Worm (Caenorhabditis elegans) whole organism, young adult: ENCODE data around the gene rps-25.

Source experiments
- F10E7.11 ChIP-seq: sonication (generic microtip); optimal IDR thresholded peaks from 2 replicates; lab custom pipeline; 2017; ENCODE audit warnings: mild to moderate bottlenecking, missing genetic modification characterization, moderate library complexity, missing compliant biosample characterization
- F39B2.1 ChIP-seq: fragments of 200-800 bp; sonication (Bioruptor generic); IDR thresholded peaks from 2 replicates; pipeline ENCODE4 v1.3.6; 2022; ENCODE audit warnings: missing genetic modification reagents, missing genetic modification characterization, missing compliant biosample characterization
- F49E8.2 ChIP-seq: sonication (generic microtip); optimal IDR thresholded peaks from 3 replicates; lab custom pipeline; 2017; ENCODE audit warnings: missing genetic modification characterization, mild to moderate bottlenecking, missing compliant biosample characterization, antibody characterized with exemption, moderate library complexity; ENCODE audit not compliant: insufficient read depth
- T26A5.8 ChIP-seq: sonication (generic microtip); optimal IDR thresholded peaks from 2 replicates; lab custom pipeline; 2016; ENCODE audit warnings: missing genetic modification characterization, missing compliant biosample characterization
- Y53G8AR.9 ChIP-seq: fragments of 200-800 bp; sonication (Bioruptor generic); conservative IDR thresholded peaks from 2 replicates; pipeline ENCODE4 v1.3.6; 2022; ENCODE audit warnings: missing genetic modification reagents, missing genetic modification characterization, missing compliant biosample characterization
- akir-1 ChIP-seq: fragments of 200-800 bp; sonication (Bioruptor generic); optimal IDR thresholded peaks from 2 replicates; lab custom pipeline; 2018; ENCODE audit warnings: mild to moderate bottlenecking, missing genetic modification characterization, moderate library complexity, missing compliant biosample characterization
- ama-1 ChIP-seq, 3 experiments: fragments of 150-350 bp in 1 of 3; sonication (generic microtip) in 2 of 3; optimal IDR thresholded peaks; 2 replicates each; lab custom pipeline; 2014 to 2018; ENCODE audit warnings: missing biosample characterization in 2 of 3, missing genetic modification characterization in 2 of 3, missing genetic modification reagents in 2 of 3
- aptf-3 ChIP-seq: fragments of 200-800 bp; sonication (Bioruptor generic); IDR thresholded peaks from 2 replicates; pipeline ENCODE4 v1.3.6; 2022; ENCODE audit warnings: missing genetic modification characterization, missing compliant biosample characterization
- attf-3 ChIP-seq: fragments of 200-800 bp; sonication (Bioruptor generic); conservative IDR thresholded peaks from 2 replicates; pipeline ENCODE4 v1.3.6; 2022; ENCODE audit warnings: missing genetic modification reagents, missing genetic modification characterization, missing compliant biosample characterization
- attf-5 ChIP-seq: fragments of 200-800 bp; sonication (Bioruptor generic); optimal IDR thresholded peaks from 2 replicates; lab custom pipeline; 2018; ENCODE audit warnings: mild to moderate bottlenecking, missing genetic modification characterization, missing compliant biosample characterization
- ccch-3 ChIP-seq: fragments of 200-800 bp; sonication (Bioruptor generic); optimal IDR thresholded peaks from 2 replicates; lab custom pipeline; 2018; ENCODE audit warnings: mild to moderate bottlenecking, missing genetic modification characterization, missing compliant biosample characterization
- cebp-1 ChIP-seq, 2 experiments: fragments of 200-800 bp in 1 of 2; sonication (Bioruptor generic) in 1 of 2; sonication (generic microtip) in 1 of 2; IDR thresholded peaks in 1 of 2; optimal IDR thresholded peaks in 1 of 2; 2 replicates each; pipeline versions ENCODE4 v1.3.6 to Lab custom; 2017 to 2022; ENCODE audit warnings: missing compliant biosample characterization in 2 of 2, missing genetic modification characterization in 2 of 2, mild to moderate bottlenecking in 1 of 2, missing genetic modification reagents in 1 of 2, moderate library complexity in 1 of 2
- egl-18 ChIP-seq: fragments of 200-800 bp; sonication (Bioruptor generic); IDR thresholded peaks from 2 replicates; pipeline ENCODE4 v1.3.6; 2022; ENCODE audit warnings: missing genetic modification reagents, missing genetic modification characterization, missing compliant biosample characterization
- egrh-3 ChIP-seq: fragments of 200-800 bp; sonication (Bioruptor generic); IDR thresholded peaks from 2 replicates; pipeline ENCODE4 v1.3.6; 2022; ENCODE audit warnings: missing genetic modification reagents, missing genetic modification characterization, missing compliant biosample characterization
- ets-4 ChIP-seq: fragments of 200-800 bp; sonication (Bioruptor generic); optimal IDR thresholded peaks from 2 replicates; lab custom pipeline; 2018; ENCODE audit warnings: mild to moderate bottlenecking, missing genetic modification characterization, missing compliant biosample characterization
- gei-17 ChIP-seq: fragments of 200-800 bp; sonication (Bioruptor generic); optimal IDR thresholded peaks from 2 replicates; lab custom pipeline; 2018; ENCODE audit warnings: mild to moderate bottlenecking, missing genetic modification characterization, missing compliant biosample characterization
- him-1 ChIP-seq: sonication (generic microtip); optimal IDR thresholded peaks from 2 replicates; lab custom pipeline; 2016; ENCODE audit warnings: missing genotype, missing genetic modification reagents, missing genetic modification characterization, missing compliant biosample characterization
- hlh-12 ChIP-seq: sonication (generic microtip); optimal IDR thresholded peaks from 2 replicates; lab custom pipeline; 2016; ENCODE audit warnings: missing genetic modification characterization, missing compliant biosample characterization
- lag-1 ChIP-seq: fragments of 200-800 bp; sonication (Bioruptor generic); IDR thresholded peaks from 2 replicates; pipeline ENCODE4 v1.3.6; 2022; ENCODE audit warnings: missing genetic modification reagents, missing genetic modification characterization, missing compliant biosample characterization
- lin-40 ChIP-seq: sonication (generic microtip); optimal IDR thresholded peaks from 2 replicates; lab custom pipeline; 2016; ENCODE audit warnings: missing genetic modification characterization, mild to moderate bottlenecking, missing compliant biosample characterization, missing genotype, missing genetic modification reagents
- madf-3 ChIP-seq: fragments of 200-800 bp; sonication (Bioruptor generic); IDR thresholded peaks from 2 replicates; pipeline ENCODE4 v1.3.6; 2022; ENCODE audit warnings: missing genetic modification reagents, missing genetic modification characterization, missing compliant biosample characterization
- mcd-1 ChIP-seq: fragments of 200-800 bp; sonication (Bioruptor generic); IDR thresholded peaks from 2 replicates; pipeline ENCODE4 v1.3.6; 2022; ENCODE audit warnings: missing genetic modification reagents, missing genetic modification characterization, missing compliant biosample characterization
- mxl-1 ChIP-seq: sonication (generic microtip); optimal IDR thresholded peaks from 2 replicates; lab custom pipeline; 2016; ENCODE audit warnings: missing genetic modification characterization, missing compliant biosample characterization
- nfyb-1 ChIP-seq: fragments of 200-800 bp; sonication (Bioruptor generic); IDR thresholded peaks from 2 replicates; pipeline ENCODE4 v1.3.6; 2022; ENCODE audit warnings: missing genetic modification reagents, missing genetic modification characterization, missing compliant biosample characterization
- nhr-27 ChIP-seq: fragments of 200-800 bp; sonication (Bioruptor generic); optimal IDR thresholded peaks from 2 replicates; lab custom pipeline; 2018; ENCODE audit warnings: mild to moderate bottlenecking, missing genetic modification characterization, moderate library complexity, missing compliant biosample characterization
- rcor-1 ChIP-seq: fragments of 200-800 bp; sonication (Bioruptor generic); IDR thresholded peaks from 2 replicates; pipeline ENCODE4 v1.3.6; 2022; ENCODE audit warnings: missing genetic modification reagents, missing genetic modification characterization, missing compliant biosample characterization
- tbx-9 ChIP-seq: sonication (generic microtip); optimal IDR thresholded peaks from 2 replicates; lab custom pipeline; 2016; ENCODE audit warnings: borderline replicate concordance, missing genetic modification characterization, inconsistent platforms, missing compliant biosample characterization
- unc-62 ChIP-seq: fragments of 150-350 bp; optimal IDR thresholded peaks from 2 replicates; lab custom pipeline; 2014; ENCODE audit warnings: missing biosample characterization, missing genetic modification reagents, missing genetic modification characterization
- xnd-1 ChIP-seq: sonication (generic microtip); optimal IDR thresholded peaks from 2 replicates; lab custom pipeline; 2016; ENCODE audit warnings: missing genotype, missing genetic modification reagents, missing genetic modification characterization, missing compliant biosample characterization
- zfh-2 ChIP-seq: fragments of 200-800 bp; sonication (Bioruptor generic); conservative IDR thresholded peaks from 2 replicates; pipeline ENCODE4 v1.3.6; 2022; ENCODE audit warnings: missing genetic modification reagents, missing genetic modification characterization, missing compliant biosample characterization
- ztf-22 ChIP-seq: fragments of 200-800 bp; sonication (Bioruptor generic); optimal IDR thresholded peaks from 2 replicates; lab custom pipeline; 2018; ENCODE audit warnings: mild to moderate bottlenecking, missing genetic modification characterization, moderate library complexity, missing compliant biosample characterization
- ztf-25 ChIP-seq: fragments of 200-800 bp; sonication (Bioruptor generic); IDR thresholded peaks from 2 replicates; pipeline ENCODE4 v1.3.6; 2022; ENCODE audit warnings: missing genetic modification reagents, missing genetic modification characterization, missing compliant biosample characterization
- ztf-28 ChIP-seq: fragments of 200-800 bp; sonication (Bioruptor generic); IDR thresholded peaks from 2 replicates; pipeline ENCODE4 v1.3.6; 2022; ENCODE audit warnings: missing genetic modification reagents, missing genetic modification characterization, missing compliant biosample characterization

The rps-25 gene

DNA sequence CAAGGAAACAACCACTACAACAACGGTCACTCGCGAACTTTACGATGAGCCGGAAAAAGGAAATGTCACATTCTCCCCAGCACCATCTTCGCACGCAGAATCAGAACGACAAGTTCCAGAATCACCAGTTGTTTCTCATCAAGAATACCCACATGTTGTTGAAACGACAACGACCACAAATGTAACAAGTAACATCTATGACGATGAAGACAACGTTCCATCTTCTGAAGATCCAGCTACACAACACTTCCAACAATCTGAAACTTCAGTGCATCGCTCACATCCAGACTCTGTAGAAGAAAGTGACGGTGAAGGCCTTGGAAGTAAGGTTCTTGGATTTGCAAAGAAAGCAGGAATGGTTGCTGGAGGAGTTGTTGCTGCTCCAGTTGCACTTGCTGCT, 43.1 kb upstream of the rps-25 start (continued):
- no peak for TF ChIP-seq lag-1 (GFP tag; lab: Robert Waterston, UW)

DNA sequence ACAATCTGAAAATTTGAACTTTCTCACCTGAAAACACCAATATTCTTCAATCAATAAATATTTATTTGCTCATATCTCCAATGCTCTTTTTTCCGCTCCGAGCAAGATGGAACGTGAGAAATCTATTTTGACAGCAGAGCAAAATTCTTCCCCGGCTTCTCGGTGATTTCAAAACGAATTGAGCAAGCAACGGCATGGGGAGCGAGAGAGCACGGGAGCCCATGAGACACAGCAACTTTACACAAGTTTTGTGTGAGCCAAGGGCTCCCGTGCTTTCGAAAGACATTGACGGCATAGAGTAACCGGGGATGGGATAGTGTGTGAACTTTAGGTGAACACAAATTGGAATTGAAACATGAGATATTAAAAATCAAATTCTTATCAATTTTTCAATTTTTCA, 39.4 kb upstream of the rps-25 start:
- TF ChIP-seq cebp-1 (GFP tag; IDR thresholded peaks at IDR 0.05; lab: Robert Waterston, UW) (no peak), cebp-1 (tag; optimal IDR thresholded peaks at IDR 0.05; lab: Kevin White, UChicago) (no peak), rcor-1 (GFP tag; lab: Robert Waterston, UW) (no peak), ama-1 (optimal IDR thresholded peaks at IDR 0.05; lab: Kevin White, UChicago) (no peak), ama-1 (GFP tag; optimal IDR thresholded peaks at IDR 0.05; lab: Kevin White, UChicago) (no peak), zfh-2 (peak; percentile 61)

DNA sequence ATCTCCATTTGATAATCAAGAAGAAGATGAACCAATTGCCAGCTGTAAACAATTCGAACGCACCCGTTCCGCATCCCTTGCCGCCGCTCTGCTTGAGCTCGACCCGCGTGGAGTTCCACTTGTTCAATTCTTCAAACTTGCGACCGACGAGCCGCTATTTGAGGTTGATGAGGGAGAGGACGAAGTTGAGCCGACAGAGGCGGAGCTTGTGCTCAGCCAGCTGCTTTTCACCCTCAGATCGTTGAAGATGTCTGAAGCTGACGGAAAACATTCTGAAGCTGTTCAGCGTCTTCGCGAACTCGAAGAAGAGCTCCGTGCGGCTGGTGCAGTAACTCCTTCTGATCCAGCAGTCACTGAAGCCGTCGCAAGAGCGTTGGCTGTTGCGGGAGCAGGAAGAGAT, 38.4 kb upstream of the rps-25 start:
- TF ChIP-seq zfh-2 (peak; percentile 57), attf-5 (GFP tag; lab: Kevin White, UChicago) (no peak), Y53G8AR.9 (peak; percentile 53; the same call in 1 of the 2 replicates), madf-3 (GFP tag; lab: Robert Waterston, UW) (0 out of 2 replicates have a peak, but pooled peaks have one; percentile 11), mxl-1 (tag; lab: Kevin White, UChicago) (no peak), lag-1 (GFP tag; lab: Robert Waterston, UW) (no peak), mcd-1 (GFP tag; lab: Robert Waterston, UW) (0 out of 2 replicates have a peak, but pooled peaks have one; percentile 7), egrh-3 (GFP tag; lab: Robert Waterston, UW) (peak; percentile 46; the same call in 1 of the 2 replicates)

DNA sequence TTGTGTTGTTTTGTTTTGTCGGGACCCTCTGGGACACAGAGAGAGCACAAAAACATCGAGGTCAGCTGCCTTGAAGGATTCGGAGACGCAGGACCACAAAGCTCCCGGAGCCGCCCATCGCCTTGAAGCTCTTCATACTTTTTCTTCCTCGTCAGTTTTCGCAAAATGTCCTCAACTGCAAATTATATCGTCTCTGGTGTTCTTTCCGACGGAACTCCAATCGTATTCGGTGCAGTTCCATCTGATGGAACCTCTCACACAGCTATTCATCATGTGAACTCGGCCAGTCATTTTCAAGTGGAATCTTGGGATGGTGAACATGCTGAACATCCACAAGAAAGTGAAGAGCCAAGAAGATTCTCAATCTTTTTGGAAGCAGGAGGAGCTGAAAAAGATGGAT, 38.0 kb upstream of the rps-25 start:
- TF ChIP-seq nfyb-1 (GFP tag; lab: Robert Waterston, UW), result no peak
- no peak for TF ChIP-seq egl-18 (GFP tag; lab: Robert Waterston, UW)
- TF ChIP-seq hlh-12 (tag; lab: Kevin White, UChicago), result no peak
- no peak for TF ChIP-seq F10E7.11 (tag; lab: Kevin White, UChicago)
- no peak for TF ChIP-seq attf-3 (GFP tag; lab: Robert Waterston, UW)
- TF ChIP-seq nhr-27 (tag; lab: Kevin White, UChicago), result no peak
- TF ChIP-seq F39B2.1 (GFP tag; lab: Robert Waterston, UW), result no peak
- no peak for TF ChIP-seq ccch-3 (GFP tag; lab: Kevin White, UChicago)

DNA sequence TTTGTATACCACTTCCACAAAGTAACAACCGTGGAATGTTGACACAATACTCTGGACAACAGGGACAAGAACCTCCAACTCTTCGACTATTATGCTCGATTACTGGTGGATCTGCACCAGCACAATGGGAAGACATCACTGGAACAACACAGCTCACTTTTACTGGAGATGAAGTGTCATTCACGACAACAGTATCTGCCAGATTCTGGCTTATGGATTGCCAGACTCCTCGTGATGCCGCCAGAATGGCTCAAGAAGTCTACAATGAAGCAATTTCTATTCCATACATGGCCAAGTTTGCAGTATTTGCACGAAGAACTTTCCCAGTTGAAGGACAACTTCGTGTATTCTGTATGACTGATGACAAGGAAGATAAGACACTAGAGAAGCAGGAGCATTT, 35.8 kb upstream of the rps-25 start:
- TF ChIP-seq F49E8.2 (tag; lab: Kevin White, UChicago) (no peak), xnd-1 (tag; lab: Kevin White, UChicago) (no peak), akir-1 (GFP tag; lab: Kevin White, UChicago) (no peak), gei-17 (GFP tag; lab: Kevin White, UChicago) (no peak), ets-4 (GFP tag; lab: Kevin White, UChicago) (no peak), lin-40 (tag; lab: Kevin White, UChicago) (no peak), ztf-22 (no peak), T26A5.8 (no peak), mcd-1 (GFP tag; lab: Robert Waterston, UW) (no peak), aptf-3 (GFP tag; lab: Robert Waterston, UW) (no peak), him-1 (tag; lab: Kevin White, UChicago) (no peak), nhr-27 (tag; lab: Kevin White, UChicago) (no peak), tbx-9 (tag; lab: Kevin White, UChicago) (no peak), ztf-25 (GFP tag; lab: Robert Waterston, UW) (no peak), unc-62 (GFP tag; lab: Kevin White, UChicago) (no peak), ztf-28 (GFP tag; lab: Robert Waterston, UW) (no peak)
